Worm (Caenorhabditis elegans) whole organism, young adult: ENCODE results near the gene lsy-2.

ENCODE experiments used
- B0035.1 ChIP-seq: sonication (generic microtip); optimal IDR thresholded peaks from 2 replicates; lab custom pipeline; 2016; ENCODE audit warnings: missing genetic modification characterization, mild to moderate bottlenecking, missing compliant biosample characterization, missing genotype, missing genetic modification reagents
- F10E7.11 ChIP-seq: sonication (generic microtip); optimal IDR thresholded peaks from 2 replicates; lab custom pipeline; 2017; ENCODE audit warnings: mild to moderate bottlenecking, missing genetic modification characterization, moderate library complexity, missing compliant biosample characterization
- F22D6.2 ChIP-seq: sonication (generic microtip); optimal IDR thresholded peaks from 2 replicates; lab custom pipeline; 2016; ENCODE audit warnings: mild to moderate bottlenecking, missing genetic modification characterization, missing compliant biosample characterization
- F49E8.2 ChIP-seq: sonication (generic microtip); optimal IDR thresholded peaks from 3 replicates; lab custom pipeline; 2017; ENCODE audit warnings: missing genetic modification characterization, mild to moderate bottlenecking, missing compliant biosample characterization, antibody characterized with exemption, moderate library complexity; ENCODE audit not compliant: insufficient read depth
- F55B11.4 ChIP-seq: sonication (generic microtip); optimal IDR thresholded peaks from 2 replicates; lab custom pipeline; 2016; ENCODE audit warnings: missing compliant biosample characterization, missing genetic modification characterization, borderline replicate concordance; ENCODE audit not compliant: insufficient read depth
- F57A8.1 ChIP-seq: fragments of 200-800 bp; sonication (Bioruptor generic); optimal IDR thresholded peaks from 2 replicates; lab custom pipeline; 2018; ENCODE audit warnings: mild to moderate bottlenecking, missing genetic modification characterization, moderate library complexity, missing compliant biosample characterization
- K11D2.4 ChIP-seq: fragments of 200-800 bp; sonication (Bioruptor generic); IDR thresholded peaks from 2 replicates; pipeline ENCODE4 v1.3.6; 2022; ENCODE audit warnings: missing genetic modification reagents, missing genetic modification characterization, missing compliant biosample characterization
- Y53F4B.3 ChIP-seq: fragments of 200-800 bp; sonication (Bioruptor generic); IDR thresholded peaks from 2 replicates; pipeline ENCODE4 v1.3.6; 2022; ENCODE audit warnings: missing genetic modification reagents, missing genetic modification characterization, missing compliant biosample characterization
- Y53G8AR.9 ChIP-seq: fragments of 200-800 bp; sonication (Bioruptor generic); conservative IDR thresholded peaks from 2 replicates; pipeline ENCODE4 v1.3.6; 2022; ENCODE audit warnings: missing genetic modification reagents, missing genetic modification characterization, missing compliant biosample characterization
- Y67H2A.10 ChIP-seq: fragments of 200-800 bp; sonication (Bioruptor generic); conservative IDR thresholded peaks from 2 replicates; pipeline ENCODE4 v1.3.6; 2022; ENCODE audit warnings: missing genetic modification reagents, missing genetic modification characterization, missing compliant biosample characterization
- Y95B8A.8 ChIP-seq: fragments of 200-800 bp; sonication (Bioruptor generic); IDR thresholded peaks from 2 replicates; pipeline ENCODE4 v1.3.6; 2022; ENCODE audit warnings: missing genetic modification reagents, missing genetic modification characterization, missing compliant biosample characterization
- aptf-2 ChIP-seq: fragments of 200-800 bp; sonication (Bioruptor generic); conservative IDR thresholded peaks from 2 replicates; pipeline ENCODE4 v1.3.6; 2022; ENCODE audit warnings: missing genetic modification reagents, missing genetic modification characterization, missing compliant biosample characterization
- aptf-3 ChIP-seq: fragments of 200-800 bp; sonication (Bioruptor generic); IDR thresholded peaks from 2 replicates; pipeline ENCODE4 v1.3.6; 2022; ENCODE audit warnings: missing genetic modification characterization, missing compliant biosample characterization
- atf-7 ChIP-seq: sonication (generic microtip); optimal IDR thresholded peaks from 2 replicates; lab custom pipeline; 2017; ENCODE audit warnings: mild to moderate bottlenecking, missing genetic modification characterization, missing compliant biosample characterization
- athp-1 ChIP-seq: sonication (generic microtip); optimal IDR thresholded peaks from 2 replicates; lab custom pipeline; 2017; ENCODE audit warnings: mild to moderate bottlenecking, missing genetic modification characterization, missing compliant biosample characterization
- bed-2 ChIP-seq: fragments of 200-800 bp; sonication (Bioruptor generic); IDR thresholded peaks from 2 replicates; pipeline ENCODE4 v1.3.6; 2022; ENCODE audit warnings: missing genetic modification reagents, missing genetic modification characterization, missing compliant biosample characterization
- cebp-1 ChIP-seq, 2 experiments: fragments of 200-800 bp in 1 of 2; sonication (Bioruptor generic) in 1 of 2; sonication (generic microtip) in 1 of 2; IDR thresholded peaks in 1 of 2; optimal IDR thresholded peaks in 1 of 2; 2 replicates each; pipeline versions ENCODE4 v1.3.6 to Lab custom; 2017 to 2022; ENCODE audit warnings: missing compliant biosample characterization in 2 of 2, missing genetic modification characterization in 2 of 2, mild to moderate bottlenecking in 1 of 2, missing genetic modification reagents in 1 of 2, moderate library complexity in 1 of 2
- ceh-27 ChIP-seq: fragments of 200-800 bp; sonication (Bioruptor generic); optimal IDR thresholded peaks from 2 replicates; lab custom pipeline; 2018; ENCODE audit warnings: mild to moderate bottlenecking, missing genetic modification characterization, moderate library complexity, missing compliant biosample characterization
- ceh-58 ChIP-seq: fragments of 200-800 bp; sonication (Bioruptor generic); IDR thresholded peaks from 2 replicates; pipeline ENCODE4 v1.3.6; 2022; ENCODE audit warnings: missing genetic modification characterization, missing compliant biosample characterization
- ceh-91 ChIP-seq: fragments of 200-800 bp; sonication (Bioruptor generic); IDR thresholded peaks from 2 replicates; pipeline ENCODE4 v1.3.6; 2022; ENCODE audit warnings: missing genetic modification reagents, missing genetic modification characterization, missing compliant biosample characterization
- chd-7 ChIP-seq: sonication (generic microtip); optimal IDR thresholded peaks from 2 replicates; lab custom pipeline; 2016; ENCODE audit warnings: mild to moderate bottlenecking, missing genetic modification characterization, moderate library complexity, missing compliant biosample characterization
- dpff-1 ChIP-seq: sonication (generic microtip); optimal IDR thresholded peaks from 2 replicates; lab custom pipeline; 2017; ENCODE audit warnings: mild to moderate bottlenecking, missing genetic modification characterization, missing compliant biosample characterization
- ekl-4 ChIP-seq: fragments of 200-800 bp; sonication (Bioruptor generic); IDR thresholded peaks from 2 replicates; pipeline ENCODE4 v1.3.6; 2022; ENCODE audit warnings: missing genetic modification reagents, missing genetic modification characterization, missing compliant biosample characterization
- hmg-20 ChIP-seq: fragments of 200-800 bp; sonication (Bioruptor generic); IDR thresholded peaks from 2 replicates; pipeline ENCODE4 v1.3.6; 2022; ENCODE audit warnings: missing genetic modification reagents, missing genetic modification characterization, missing compliant biosample characterization
- lir-1 ChIP-seq: fragments of 200-800 bp; sonication (Bioruptor generic); conservative IDR thresholded peaks from 2 replicates; pipeline ENCODE4 v1.3.6; 2022; ENCODE audit warnings: missing genetic modification reagents, missing genetic modification characterization, missing compliant biosample characterization
- madf-3 ChIP-seq: fragments of 200-800 bp; sonication (Bioruptor generic); IDR thresholded peaks from 2 replicates; pipeline ENCODE4 v1.3.6; 2022; ENCODE audit warnings: missing genetic modification reagents, missing genetic modification characterization, missing compliant biosample characterization
- madf-6 ChIP-seq: fragments of 200-800 bp; sonication (Bioruptor generic); IDR thresholded peaks from 2 replicates; pipeline ENCODE4 v1.3.6; 2022; ENCODE audit warnings: missing genetic modification reagents, missing genetic modification characterization, missing compliant biosample characterization
- madf-8 ChIP-seq: fragments of 200-800 bp; sonication (Bioruptor generic); conservative IDR thresholded peaks from 2 replicates; pipeline ENCODE4 v1.3.6; 2022; ENCODE audit warnings: missing genetic modification reagents, missing genetic modification characterization, missing compliant biosample characterization
- mcd-1 ChIP-seq: fragments of 200-800 bp; sonication (Bioruptor generic); IDR thresholded peaks from 2 replicates; pipeline ENCODE4 v1.3.6; 2022; ENCODE audit warnings: missing genetic modification reagents, missing genetic modification characterization, missing compliant biosample characterization
- mel-28 ChIP-seq: sonication (generic microtip); optimal IDR thresholded peaks from 2 replicates; lab custom pipeline; 2016; ENCODE audit warnings: borderline replicate concordance, mild to moderate bottlenecking, missing genetic modification characterization, missing compliant biosample characterization
- mes-4 ChIP-seq: sonication (generic microtip); optimal IDR thresholded peaks from 2 replicates; lab custom pipeline; 2016; ENCODE audit warnings: missing genotype, missing genetic modification characterization, missing compliant biosample characterization
- pbrm-1 ChIP-seq: fragments of 200-800 bp; sonication (Bioruptor generic); IDR thresholded peaks from 2 replicates; pipeline ENCODE4 v1.3.6; 2022; ENCODE audit warnings: missing genetic modification reagents, missing genetic modification characterization, missing compliant biosample characterization
- snpc-3.4 ChIP-seq: sonication (generic microtip); optimal IDR thresholded peaks from 2 replicates; lab custom pipeline; 2017; ENCODE audit warnings: missing genetic modification characterization, mild to moderate bottlenecking, missing compliant biosample characterization, antibody characterized with exemption, moderate library complexity, missing genotype, missing genetic modification reagents
- tbx-9 ChIP-seq: sonication (generic microtip); optimal IDR thresholded peaks from 2 replicates; lab custom pipeline; 2016; ENCODE audit warnings: borderline replicate concordance, missing genetic modification characterization, inconsistent platforms, missing compliant biosample characterization
- ztf-18 ChIP-seq: sonication (generic microtip); optimal IDR thresholded peaks from 2 replicates; lab custom pipeline; 2016; ENCODE audit warnings: missing genotype, mild to moderate bottlenecking, missing genetic modification characterization, missing compliant biosample characterization
- ztf-22 ChIP-seq: fragments of 200-800 bp; sonication (Bioruptor generic); optimal IDR thresholded peaks from 2 replicates; lab custom pipeline; 2018; ENCODE audit warnings: mild to moderate bottlenecking, missing genetic modification characterization, moderate library complexity, missing compliant biosample characterization
- ztf-25 ChIP-seq: fragments of 200-800 bp; sonication (Bioruptor generic); IDR thresholded peaks from 2 replicates; pipeline ENCODE4 v1.3.6; 2022; ENCODE audit warnings: missing genetic modification reagents, missing genetic modification characterization, missing compliant biosample characterization
- ztf-26 ChIP-seq: sonication (generic microtip); optimal IDR thresholded peaks from 2 replicates; lab custom pipeline; 2017; ENCODE audit warnings: missing genetic modification characterization, missing compliant biosample characterization

lsy-2 gene

ce11 chrX:2071392-2072001, 18.0 kb upstream of the lsy-2 start (continued):
- TF ChIP-seq ztf-25 (GFP tag; lab: Robert Waterston, UW) (no peak), ztf-22 (GFP tag; lab: Kevin White, UChicago) (no peak), ekl-4 (GFP tag; lab: Robert Waterston, UW) (no peak), hmg-20 (GFP tag; lab: Robert Waterston, UW) (no peak), ceh-91 (GFP tag; lab: Robert Waterston, UW) (no peak), athp-1 (tag; lab: Kevin White, UChicago) (no peak), F49E8.2 (tag; lab: Kevin White, UChicago) (no peak), aptf-3 (GFP tag; lab: Robert Waterston, UW) (no peak), Y95B8A.8 (GFP tag; lab: Robert Waterston, UW) (no peak), aptf-2 (GFP tag; lab: Robert Waterston, UW) (no peak), F55B11.4 (no peak), ceh-58 (GFP tag; lab: Robert Waterston, UW) (no peak), lir-1 (GFP tag; lab: Robert Waterston, UW) (no peak), tbx-9 (tag; lab: Kevin White, UChicago) (no peak), F22D6.2 (tag; lab: Kevin White, UChicago) (no peak), pbrm-1 (GFP tag; lab: Robert Waterston, UW) (no peak; the same call in 1 of the 2 replicates), mcd-1 (GFP tag; lab: Robert Waterston, UW) (no peak), K11D2.4 (GFP tag; lab: Robert Waterston, UW) (peak; percentile 67; the same call in 1 of the 2 replicates), ceh-27 (peak; percentile 77), atf-7 (tag; lab: Kevin White, UChicago) (peak; percentile 21), snpc-3.4 (no peak), Y53F4B.3 (GFP tag; lab: Robert Waterston, UW) (no peak), madf-3 (GFP tag; lab: Robert Waterston, UW) (no peak), dpff-1 (tag; lab: Kevin White, UChicago) (no peak), B0035.1 (tag; lab: Kevin White, UChicago) (no peak), bed-2 (no peak), mes-4 (tag; lab: Kevin White, UChicago) (no peak), Y67H2A.10 (GFP tag; lab: Robert Waterston, UW) (no peak), cebp-1 (GFP tag; IDR thresholded peaks at IDR 0.05; lab: Robert Waterston, UW) (peak; percentile 94), cebp-1 (tag; optimal IDR thresholded peaks at IDR 0.05; lab: Kevin White, UChicago) (peak; percentile 99)

ce11 chrX:2074055-2074454, 15.4 kb upstream of the lsy-2 start, which contains the start of gene txdc-12.2:
TSS of gene txdc-12.2 (plus strand) at chrX:2074450.
- no peak for TF ChIP-seq mcd-1 (GFP tag; lab: Robert Waterston, UW)
- no peak for TF ChIP-seq cebp-1 (GFP tag; IDR thresholded peaks at IDR 0.05; lab: Robert Waterston, UW)
- TF ChIP-seq cebp-1 (tag; optimal IDR thresholded peaks at IDR 0.05; lab: Kevin White, UChicago): no peak
- no peak for TF ChIP-seq madf-8 (GFP tag; lab: Robert Waterston, UW)
- TF ChIP-seq F10E7.11: no peak
- TF ChIP-seq athp-1 (tag; lab: Kevin White, UChicago): no peak
- no peak for TF ChIP-seq madf-6
- no peak for TF ChIP-seq Y53G8AR.9 (GFP tag; lab: Robert Waterston, UW)
- TF ChIP-seq F57A8.1: no peak
- no peak for TF ChIP-seq mel-28 (tag; lab: Kevin White, UChicago)
- TF ChIP-seq chd-7: no peak
- TF ChIP-seq ztf-26 (tag; lab: Kevin White, UChicago): no peak
- no peak for TF ChIP-seq ztf-18 (tag; lab: Kevin White, UChicago)
